Fruit fly (Drosophila melanogaster) whole organism, prepupa: Measurements from ENCODE around the gene CG5611.

Source experiments
- CG10669 ChIP-seq: fragments of 200-800 bp; sonication (Bioruptor generic); optimal IDR thresholded peaks from 3 replicates; lab custom pipeline; 2018; ENCODE audit warnings: missing biosample characterization, mild to moderate bottlenecking, missing genetic modification characterization, moderate library complexity
- CG11762 ChIP-seq: fragments of 200-800 bp; sonication (Bioruptor generic); optimal IDR thresholded peaks from 3 replicates; lab custom pipeline; 2016; ENCODE audit warnings: missing biosample characterization, missing genetic modification characterization; ENCODE audit not compliant: insufficient read depth
- CG15336 ChIP-seq: fragments of 200-800 bp; sonication (Bioruptor generic); IDR thresholded peaks from 2 replicates; pipeline ENCODE4 v1.3.6; 2022; ENCODE audit warnings: missing biosample characterization, missing genetic modification characterization
- CG1621 ChIP-seq: fragments of 200-800 bp; sonication (Bioruptor generic); optimal IDR thresholded peaks from 3 replicates; lab custom pipeline; 2018; ENCODE audit warnings: missing biosample characterization, mild to moderate bottlenecking, missing genetic modification characterization
- CG16779 ChIP-seq: fragments of 200-800 bp; sonication (Bioruptor generic); optimal IDR thresholded peaks from 3 replicates; lab custom pipeline; 2017; ENCODE audit warnings: missing biosample characterization, mild to moderate bottlenecking, missing genetic modification characterization
- CG32006 ChIP-seq: fragments of 200-800 bp; sonication (Bioruptor generic); optimal IDR thresholded peaks from 3 replicates; lab custom pipeline; 2017; ENCODE audit warnings: missing biosample characterization, mild to moderate bottlenecking, missing genetic modification characterization
- CG3919 ChIP-seq: fragments of 200-800 bp; sonication (Bioruptor generic); optimal IDR thresholded peaks from 3 replicates; lab custom pipeline; 2016; ENCODE audit warnings: missing biosample characterization, missing genetic modification characterization
- CG6276 ChIP-seq: fragments of 200-800 bp; sonication (Bioruptor generic); optimal IDR thresholded peaks from 2 replicates; lab custom pipeline; 2017; ENCODE audit warnings: missing biosample characterization, mild to moderate bottlenecking, missing genetic modification characterization
- CG6808 ChIP-seq: fragments of 200-800 bp; sonication (Bioruptor generic); optimal IDR thresholded peaks from 3 replicates; lab custom pipeline; 2017; ENCODE audit warnings: missing biosample characterization, missing genetic modification characterization, mild to moderate bottlenecking, moderate library complexity, missing genetic modification reagents
- CG8632 ChIP-seq: fragments of 200-800 bp; sonication (Bioruptor generic); optimal IDR thresholded peaks from 3 replicates; lab custom pipeline; 2016; ENCODE audit warnings: missing biosample characterization, missing genetic modification characterization
- CG9139 ChIP-seq: fragments of 200-800 bp; sonication (Bioruptor generic); optimal IDR thresholded peaks from 3 replicates; lab custom pipeline; 2017; ENCODE audit warnings: missing biosample characterization, mild to moderate bottlenecking, missing genetic modification characterization
- Eip93F ChIP-seq: fragments of 200-800 bp; sonication (Bioruptor generic); optimal IDR thresholded peaks from 2 replicates; lab custom pipeline; 2016; ENCODE audit warnings: missing biosample characterization, mild to moderate bottlenecking, missing genetic modification characterization
- Hr39 ChIP-seq: fragments of 200-800 bp; sonication (Bioruptor generic); optimal IDR thresholded peaks from 2 replicates; lab custom pipeline; 2016; ENCODE audit warnings: missing biosample characterization, missing genetic modification characterization
- Lpt ChIP-seq: fragments of 200-800 bp; sonication (Bioruptor generic); optimal IDR thresholded peaks from 3 replicates; lab custom pipeline; 2016; ENCODE audit warnings: missing biosample characterization, missing genetic modification characterization
- Met ChIP-seq: fragments of 200-800 bp; sonication (Bioruptor generic); optimal IDR thresholded peaks from 3 replicates; lab custom pipeline; 2016; ENCODE audit warnings: missing biosample characterization, missing genetic modification characterization
- Sox14 ChIP-seq: fragments of 200-800 bp; sonication (Bioruptor generic); optimal IDR thresholded peaks from 3 replicates; lab custom pipeline; 2016; ENCODE audit warnings: missing biosample characterization, missing genetic modification characterization
- dsx ChIP-seq: fragments of 200-800 bp; optimal IDR thresholded peaks from 3 replicates; lab custom pipeline; 2019; ENCODE audit warnings: missing biosample characterization, mild to moderate bottlenecking, missing genetic modification characterization, moderate library complexity; ENCODE audit not compliant: poor library complexity, severe bottlenecking
- eg ChIP-seq: fragments of 200-800 bp; sonication (Bioruptor generic); IDR thresholded peaks from 3 replicates; pipeline ENCODE4 v1.3.6; 2022; ENCODE audit warnings: missing biosample characterization, missing genetic modification characterization
- fd59A ChIP-seq: fragments of 200-800 bp; sonication (Bioruptor generic); optimal IDR thresholded peaks from 2 replicates; lab custom pipeline; 2017; ENCODE audit warnings: missing biosample characterization, mild to moderate bottlenecking, missing genetic modification characterization, missing genetic modification reagents
- fd85E ChIP-seq: fragments of 200-800 bp; sonication (Bioruptor generic); optimal IDR thresholded peaks from 3 replicates; lab custom pipeline; 2016; ENCODE audit warnings: missing biosample characterization, missing genetic modification characterization
- pdm3 ChIP-seq: fragments of 200-800 bp; sonication (Bioruptor generic); optimal IDR thresholded peaks from 3 replicates; lab custom pipeline; 2016; ENCODE audit warnings: missing biosample characterization, missing genetic modification characterization
- salr ChIP-seq, 2 experiments: fragments of 200-800 bp; sonication (Bioruptor generic); optimal IDR thresholded peaks; 3 replicates each; lab custom pipeline; 2016 to 2018; ENCODE audit warnings: missing biosample characterization in 2 of 2, missing genetic modification characterization in 2 of 2, mild to moderate bottlenecking in 1 of 2
- spab ChIP-seq: fragments of 200-800 bp; sonication (Bioruptor generic); optimal IDR thresholded peaks from 2 replicates; lab custom pipeline; 2017; ENCODE audit warnings: missing biosample characterization, mild to moderate bottlenecking, missing genetic modification characterization, missing genetic modification reagents
- ss ChIP-seq, 2 experiments: fragments of 200-800 bp; sonication (Bioruptor generic); optimal IDR thresholded peaks; 2 replicates in 1 of 2; 3 replicates in 1 of 2; lab custom pipeline; 2017 to 2018; ENCODE audit warnings: mild to moderate bottlenecking in 2 of 2, missing biosample characterization in 2 of 2, missing genetic modification characterization in 2 of 2, moderate library complexity in 1 of 2
- svp ChIP-seq: fragments of 200-800 bp; sonication (Bioruptor generic); peaks from one replicate; lab custom pipeline; 2016; ENCODE audit warnings: missing biosample characterization, missing genetic modification characterization
- topi ChIP-seq: fragments of 200-800 bp; sonication (Bioruptor generic); optimal IDR thresholded peaks from 3 replicates; lab custom pipeline; 2016; ENCODE audit warnings: missing biosample characterization, missing genetic modification characterization

Gene CG5611

DNA sequence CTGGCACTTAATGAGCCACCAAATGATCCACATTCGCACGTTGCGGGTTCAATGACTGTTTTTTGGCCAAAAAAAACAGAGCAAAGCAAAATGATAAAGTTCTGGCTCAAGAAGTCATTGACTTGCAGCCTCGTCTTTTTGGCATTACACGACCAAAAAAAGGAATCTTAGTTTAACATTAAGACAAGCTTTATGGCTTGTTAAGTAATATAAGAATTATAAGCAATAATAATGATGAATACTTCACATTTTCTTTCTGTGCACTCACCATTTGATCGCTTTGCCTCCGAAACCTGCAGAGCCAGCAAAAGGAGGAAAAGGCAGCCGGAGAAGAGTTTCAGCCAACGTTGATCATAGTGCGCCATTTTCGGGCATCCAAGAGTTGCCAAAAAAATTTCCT lies 42.7 kb downstream of the CG5611 start (continued):
- TF ChIP-seq CG11762 (GFP tag; lab: Kevin White, UChicago) (no peak), CG10669 (GFP tag; lab: Kevin White, UChicago) (no peak), CG16779 (no peak), CG6276 (GFP tag; lab: Kevin White, UChicago) (no peak), Eip93F (GFP tag; lab: Kevin White, UChicago) (peak; percentile 17), dsx (GFP tag; lab: Kevin White, UChicago) (no peak), CG6808 (GFP tag; lab: Kevin White, UChicago) (no peak), Hr39 (GFP tag; lab: Kevin White, UChicago) (peak; percentile 69), Lpt (GFP tag; lab: Kevin White, UChicago) (no peak), eg (GFP tag; lab: Robert Waterston, UW) (no peak), CG9139 (no peak), spab (no peak), fd85E (no peak), Sox14 (GFP tag; lab: Kevin White, UChicago) (peak; percentile 47), CG8632 (no peak), ss (GFP tag; optimal IDR thresholded peaks at IDR 0.05; lab: Kevin White, UChicago) (no peak), svp (no peak), CG15336 (GFP tag; lab: Robert Waterston, UW) (peak; percentile 57), CG1621 (tag; lab: Kevin White, UChicago) (no peak), Met (peak; percentile 80), fd59A (GFP tag; lab: Kevin White, UChicago) (no peak), salr (GFP tag; optimal IDR thresholded peaks at IDR 0.05; lab: Kevin White, UChicago) (no peak), topi (peak; percentile 73), CG32006 (GFP tag; lab: Kevin White, UChicago) (peak; percentile 52), CG3919 (GFP tag; lab: Kevin White, UChicago) (no peak), pdm3 (GFP tag; lab: Kevin White, UChicago) (peak; percentile 33)
